Worm (Caenorhabditis elegans) whole organism, early embryonic: ENCODE measurements around the gene Y82E9BR.14.

Experiments used
- ama-1 ChIP-seq: fragments of 150-350 bp; optimal IDR thresholded peaks from 2 replicates; lab custom pipeline; 2014
- ceh-13 ChIP-seq: fragments of 200-800 bp; sonication (Bioruptor generic); optimal IDR thresholded peaks from 2 replicates; lab custom pipeline; 2018; ENCODE audit warnings: mild to moderate bottlenecking, missing genetic modification characterization, missing compliant biosample characterization
- flt-1 ChIP-seq: fragments of 200-800 bp; sonication (Bioruptor generic); IDR thresholded peaks from 2 replicates; pipeline ENCODE4 v1.3.6; 2022; ENCODE audit warnings: missing genetic modification characterization, missing compliant biosample characterization
- pes-1 ChIP-seq: fragments of 200-800 bp; sonication (Bioruptor generic); IDR thresholded peaks from 2 replicates; pipeline ENCODE4 v1.3.6; 2022; ENCODE audit warnings: missing genetic modification reagents, missing genetic modification characterization, missing compliant biosample characterization
- scrt-1 ChIP-seq: fragments of 200-800 bp; sonication (Bioruptor generic); IDR thresholded peaks from 2 replicates; pipeline ENCODE4 v1.3.6; 2022; ENCODE audit warnings: missing genetic modification characterization, missing compliant biosample characterization
- sea-1 ChIP-seq: fragments of 200-800 bp; sonication (Bioruptor generic); conservative IDR thresholded peaks from 2 replicates; pipeline ENCODE4 v1.3.6; 2022; ENCODE audit warnings: missing genetic modification characterization, missing compliant biosample characterization
- tbx-11 ChIP-seq: fragments of 200-800 bp; sonication (Bioruptor generic); IDR thresholded peaks from 2 replicates; pipeline ENCODE4 v1.3.6; 2022; ENCODE audit warnings: missing genetic modification characterization, missing compliant biosample characterization
- tbx-37 ChIP-seq: fragments of 200-800 bp; sonication (Bioruptor generic); conservative IDR thresholded peaks from 2 replicates; pipeline ENCODE4 v1.3.6; 2022; ENCODE audit warnings: missing genetic modification reagents, missing genetic modification characterization, missing compliant biosample characterization

- TF ChIP-seq flt-1 (GFP tag; lab: Robert Waterston, UW): no peak
- no peak for TF ChIP-seq pes-1 (GFP tag; lab: Robert Waterston, UW)
- no peak for TF ChIP-seq ceh-13 (GFP tag; lab: Kevin White, UChicago)
- TF ChIP-seq sea-1: no peak
- no peak for TF ChIP-seq ama-1 (lab: Kevin White, UChicago)
- TF ChIP-seq scrt-1: no peak
- TF ChIP-seq tbx-37: no peak
- no peak for TF ChIP-seq tbx-11 (GFP tag; lab: Robert Waterston, UW)
These were observed 18.6 kb downstream of the Y82E9BR.14 start for ce11 chrIII:1395355-1395754.
